Worm (Caenorhabditis elegans) whole organism, young adult: ENCODE data around the gene srd-40.
A peak's percentile ranks its signal among the peaks of the same experiment; 100 is the strongest.

Experiments used
- F10E7.11 ChIP-seq: sonication (generic microtip); optimal IDR thresholded peaks from 2 replicates; lab custom pipeline; 2017; ENCODE audit warnings: mild to moderate bottlenecking, missing genetic modification characterization, moderate library complexity, missing compliant biosample characterization
- F37B4.10 ChIP-seq: fragments of 200-800 bp; sonication (Bioruptor generic); IDR thresholded peaks from 2 replicates; pipeline ENCODE4 v1.3.6; 2022; ENCODE audit warnings: missing genetic modification characterization, missing compliant biosample characterization
- F52B5.7 ChIP-seq: sonication (generic microtip); optimal IDR thresholded peaks from 2 replicates; lab custom pipeline; 2016; ENCODE audit warnings: mild to moderate bottlenecking, missing genetic modification characterization, missing compliant biosample characterization
- F57C9.4 ChIP-seq: sonication (generic microtip); optimal IDR thresholded peaks from 2 replicates; lab custom pipeline; 2017; ENCODE audit warnings: mild to moderate bottlenecking, missing genetic modification characterization, missing compliant biosample characterization
- K11D2.4 ChIP-seq: fragments of 200-800 bp; sonication (Bioruptor generic); IDR thresholded peaks from 2 replicates; pipeline ENCODE4 v1.3.6; 2022; ENCODE audit warnings: missing genetic modification reagents, missing genetic modification characterization, missing compliant biosample characterization
- T07F8.4 ChIP-seq: sonication (generic microtip); optimal IDR thresholded peaks from 2 replicates; lab custom pipeline; 2016; ENCODE audit warnings: mild to moderate bottlenecking, missing genetic modification characterization, moderate library complexity, missing compliant biosample characterization
- Y56A3A.18 ChIP-seq: fragments of 200-800 bp; sonication (Bioruptor generic); IDR thresholded peaks from 2 replicates; pipeline ENCODE4 v1.3.6; 2022; ENCODE audit warnings: missing genetic modification reagents, missing genetic modification characterization, missing compliant biosample characterization
- Y79H2A.3 ChIP-seq: fragments of 200-800 bp; sonication (Bioruptor generic); conservative IDR thresholded peaks from 2 replicates; pipeline ENCODE4 v1.3.6; 2022; ENCODE audit warnings: missing genetic modification reagents, missing genetic modification characterization, missing compliant biosample characterization
- ZK185.1 ChIP-seq: sonication (generic microtip); optimal IDR thresholded peaks from 2 replicates; lab custom pipeline; 2016; ENCODE audit warnings: mild to moderate bottlenecking, missing genetic modification characterization, missing compliant biosample characterization; ENCODE audit not compliant: poor library complexity, severe bottlenecking
- aptf-2 ChIP-seq: fragments of 200-800 bp; sonication (Bioruptor generic); conservative IDR thresholded peaks from 2 replicates; pipeline ENCODE4 v1.3.6; 2022; ENCODE audit warnings: missing genetic modification reagents, missing genetic modification characterization, missing compliant biosample characterization
- attf-3 ChIP-seq: fragments of 200-800 bp; sonication (Bioruptor generic); conservative IDR thresholded peaks from 2 replicates; pipeline ENCODE4 v1.3.6; 2022; ENCODE audit warnings: missing genetic modification reagents, missing genetic modification characterization, missing compliant biosample characterization
- bed-2 ChIP-seq: fragments of 200-800 bp; sonication (Bioruptor generic); IDR thresholded peaks from 2 replicates; pipeline ENCODE4 v1.3.6; 2022; ENCODE audit warnings: missing genetic modification reagents, missing genetic modification characterization, missing compliant biosample characterization
- ceh-27 ChIP-seq: fragments of 200-800 bp; sonication (Bioruptor generic); optimal IDR thresholded peaks from 2 replicates; lab custom pipeline; 2018; ENCODE audit warnings: mild to moderate bottlenecking, missing genetic modification characterization, moderate library complexity, missing compliant biosample characterization
- ceh-40 ChIP-seq: fragments of 200-800 bp; sonication (Bioruptor generic); IDR thresholded peaks from 2 replicates; pipeline ENCODE4 v1.3.6; 2022; ENCODE audit warnings: missing genetic modification characterization, missing compliant biosample characterization
- ceh-79 ChIP-seq: sonication (generic microtip); optimal IDR thresholded peaks from 2 replicates; lab custom pipeline; 2017; ENCODE audit warnings: mild to moderate bottlenecking, missing genetic modification characterization, missing compliant biosample characterization
- dox-1 ChIP-seq: fragments of 200-800 bp; sonication (Bioruptor generic); IDR thresholded peaks from 2 replicates; pipeline ENCODE4 v1.3.6; 2022; ENCODE audit warnings: missing genetic modification reagents, missing genetic modification characterization, missing compliant biosample characterization
- dpff-1 ChIP-seq: sonication (generic microtip); optimal IDR thresholded peaks from 2 replicates; lab custom pipeline; 2017; ENCODE audit warnings: mild to moderate bottlenecking, missing genetic modification characterization, missing compliant biosample characterization
- dpl-1 ChIP-seq: fragments of 150-350 bp; optimal IDR thresholded peaks from 2 replicates; lab custom pipeline; 2014; ENCODE audit warnings: missing biosample characterization, missing genetic modification reagents, missing genetic modification characterization
- efl-1 ChIP-seq: fragments of 150-350 bp; optimal IDR thresholded peaks from 2 replicates; lab custom pipeline; 2014; ENCODE audit warnings: missing biosample characterization, missing genetic modification reagents, missing genetic modification characterization
- egrh-3 ChIP-seq: fragments of 200-800 bp; sonication (Bioruptor generic); IDR thresholded peaks from 2 replicates; pipeline ENCODE4 v1.3.6; 2022; ENCODE audit warnings: missing genetic modification reagents, missing genetic modification characterization, missing compliant biosample characterization
- gei-17 ChIP-seq: fragments of 200-800 bp; sonication (Bioruptor generic); optimal IDR thresholded peaks from 2 replicates; lab custom pipeline; 2018; ENCODE audit warnings: mild to moderate bottlenecking, missing genetic modification characterization, missing compliant biosample characterization
- hmg-1.2 ChIP-seq: fragments of 200-800 bp; sonication (Bioruptor generic); IDR thresholded peaks from 2 replicates; pipeline ENCODE4 v1.3.6; 2022; ENCODE audit warnings: missing genetic modification reagents, missing genetic modification characterization, missing compliant biosample characterization
- let-526 ChIP-seq: fragments of 200-800 bp; sonication (Bioruptor generic); IDR thresholded peaks from 2 replicates; pipeline ENCODE4 v1.3.6; 2022; ENCODE audit warnings: missing genetic modification reagents, missing genetic modification characterization, missing compliant biosample characterization
- lin-26 ChIP-seq: fragments of 200-800 bp; sonication (Bioruptor generic); IDR thresholded peaks from 2 replicates; pipeline ENCODE4 v1.3.6; 2022; ENCODE audit warnings: missing genetic modification reagents, missing genetic modification characterization, missing compliant biosample characterization
- lir-1 ChIP-seq: fragments of 200-800 bp; sonication (Bioruptor generic); conservative IDR thresholded peaks from 2 replicates; pipeline ENCODE4 v1.3.6; 2022; ENCODE audit warnings: missing genetic modification reagents, missing genetic modification characterization, missing compliant biosample characterization
- madf-10 ChIP-seq: sonication (generic microtip); optimal IDR thresholded peaks from 2 replicates; lab custom pipeline; 2016; ENCODE audit warnings: mild to moderate bottlenecking, missing genetic modification characterization, missing compliant biosample characterization
- madf-3 ChIP-seq: fragments of 200-800 bp; sonication (Bioruptor generic); IDR thresholded peaks from 2 replicates; pipeline ENCODE4 v1.3.6; 2022; ENCODE audit warnings: missing genetic modification reagents, missing genetic modification characterization, missing compliant biosample characterization
- madf-6 ChIP-seq: fragments of 200-800 bp; sonication (Bioruptor generic); IDR thresholded peaks from 2 replicates; pipeline ENCODE4 v1.3.6; 2022; ENCODE audit warnings: missing genetic modification reagents, missing genetic modification characterization, missing compliant biosample characterization
- madf-8 ChIP-seq: fragments of 200-800 bp; sonication (Bioruptor generic); conservative IDR thresholded peaks from 2 replicates; pipeline ENCODE4 v1.3.6; 2022; ENCODE audit warnings: missing genetic modification reagents, missing genetic modification characterization, missing compliant biosample characterization
- mes-4 ChIP-seq: sonication (generic microtip); optimal IDR thresholded peaks from 2 replicates; lab custom pipeline; 2016; ENCODE audit warnings: missing genotype, missing genetic modification characterization, missing compliant biosample characterization
- nhr-80 ChIP-seq: sonication (generic microtip); optimal IDR thresholded peaks from 2 replicates; lab custom pipeline; 2016; ENCODE audit warnings: missing genetic modification characterization, missing compliant biosample characterization
- pbrm-1 ChIP-seq: fragments of 200-800 bp; sonication (Bioruptor generic); IDR thresholded peaks from 2 replicates; pipeline ENCODE4 v1.3.6; 2022; ENCODE audit warnings: missing genetic modification reagents, missing genetic modification characterization, missing compliant biosample characterization
- rcor-1 ChIP-seq: fragments of 200-800 bp; sonication (Bioruptor generic); IDR thresholded peaks from 2 replicates; pipeline ENCODE4 v1.3.6; 2022; ENCODE audit warnings: missing genetic modification reagents, missing genetic modification characterization, missing compliant biosample characterization
- rec-8 ChIP-seq, 2 experiments: sonication (generic microtip); optimal IDR thresholded peaks; 2 replicates each; lab custom pipeline; 2016; ENCODE audit warnings: mild to moderate bottlenecking in 2 of 2, missing genetic modification characterization in 2 of 2, missing genetic modification reagents in 2 of 2, missing genotype in 2 of 2, missing biosample characterization in 1 of 2, missing compliant biosample characterization in 1 of 2, moderate library complexity in 1 of 2
- sptf-2 ChIP-seq: fragments of 200-800 bp; sonication (Bioruptor generic); optimal IDR thresholded peaks from 2 replicates; lab custom pipeline; 2018; ENCODE audit warnings: mild to moderate bottlenecking, missing genetic modification characterization, missing compliant biosample characterization
- tlf-1 ChIP-seq: fragments of 200-800 bp; sonication (Bioruptor generic); optimal IDR thresholded peaks from 2 replicates; lab custom pipeline; 2018; ENCODE audit warnings: mild to moderate bottlenecking, missing genetic modification characterization, missing compliant biosample characterization
- xnd-1 ChIP-seq: sonication (generic microtip); optimal IDR thresholded peaks from 2 replicates; lab custom pipeline; 2016; ENCODE audit warnings: missing genotype, missing genetic modification reagents, missing genetic modification characterization, missing compliant biosample characterization
- zfh-2 ChIP-seq: fragments of 200-800 bp; sonication (Bioruptor generic); conservative IDR thresholded peaks from 2 replicates; pipeline ENCODE4 v1.3.6; 2022; ENCODE audit warnings: missing genetic modification reagents, missing genetic modification characterization, missing compliant biosample characterization
- ztf-26 ChIP-seq: sonication (generic microtip); optimal IDR thresholded peaks from 2 replicates; lab custom pipeline; 2017; ENCODE audit warnings: missing genetic modification characterization, missing compliant biosample characterization
- ztf-28 ChIP-seq: fragments of 200-800 bp; sonication (Bioruptor generic); IDR thresholded peaks from 2 replicates; pipeline ENCODE4 v1.3.6; 2022; ENCODE audit warnings: missing genetic modification reagents, missing genetic modification characterization, missing compliant biosample characterization
- ztf-3 ChIP-seq: fragments of 200-800 bp; sonication (Bioruptor generic); optimal IDR thresholded peaks from 2 replicates; lab custom pipeline; 2018; ENCODE audit warnings: mild to moderate bottlenecking, missing genetic modification characterization, missing compliant biosample characterization

The srd-40 gene

ce11 chrX:12280477-12280876 lies 43.1 kb upstream of the srd-40 start, which contains the start of gene C04B4.1:
Gene C04B4.1, plus strand, starts transcription at chrX:12280777.
- TF ChIP-seq tlf-1 (GFP tag; lab: Kevin White, UChicago) = no peak
- TF ChIP-seq bed-2 = no peak
- TF ChIP-seq madf-10 = no peak
- no peak for TF ChIP-seq lir-1 (GFP tag; lab: Robert Waterston, UW)
- no peak for TF ChIP-seq ceh-27 (GFP tag; lab: Kevin White, UChicago)
- TF ChIP-seq ztf-26 (tag; lab: Kevin White, UChicago) = no peak
- TF ChIP-seq F10E7.11 (tag; lab: Kevin White, UChicago) = no peak
- no peak for TF ChIP-seq mes-4 (tag; lab: Kevin White, UChicago)
- TF ChIP-seq gei-17 (GFP tag; lab: Kevin White, UChicago) = no peak
- TF ChIP-seq ztf-28 (GFP tag; lab: Robert Waterston, UW) = no peak
- no peak for TF ChIP-seq K11D2.4 (GFP tag; lab: Robert Waterston, UW)
- no peak for TF ChIP-seq dpl-1 (GFP tag; lab: Kevin White, UChicago)
- no peak for TF ChIP-seq madf-3 (GFP tag; lab: Robert Waterston, UW)
- TF ChIP-seq let-526 (GFP tag; lab: Robert Waterston, UW) = no peak
- TF ChIP-seq F52B5.7 (tag; lab: Kevin White, UChicago) = no peak
- TF ChIP-seq T07F8.4 = no peak

ce11 chrX:12282911-12283310 lies 40.6 kb upstream of the srd-40 start, which contains the start of gene C04B4.2:
Gene C04B4.2, plus strand, starts transcription at chrX:12283281.
- no peak for TF ChIP-seq ceh-40 (GFP tag; lab: Robert Waterston, UW)
- no peak for TF ChIP-seq zfh-2
- TF ChIP-seq rec-8 (tag; optimal IDR thresholded peaks at IDR 0.05; lab: Kevin White, UChicago) = no peak
- TF ChIP-seq dpl-1 (GFP tag; lab: Kevin White, UChicago) = peak; percentile 26
- peak; percentile 83 for TF ChIP-seq madf-6 (GFP tag; lab: Robert Waterston, UW)
- TF ChIP-seq efl-1 (GFP tag; lab: Kevin White, UChicago) = peak; percentile 78
- peak; percentile 51 for TF ChIP-seq xnd-1
- peak; percentile 54; the same call in 1 of the 2 replicates for TF ChIP-seq egrh-3
- TF ChIP-seq aptf-2 (GFP tag; lab: Robert Waterston, UW) = peak; percentile 49; the same call in 1 of the 2 replicates
- TF ChIP-seq dox-1 (GFP tag; lab: Robert Waterston, UW) = peak; percentile 5; the same call in 1 of the 2 replicates
- TF ChIP-seq hmg-1.2 (GFP tag; lab: Robert Waterston, UW) = peak; percentile 43; the same call in 1 of the 2 replicates
- peak; percentile 64 for TF ChIP-seq madf-8 (GFP tag; lab: Robert Waterston, UW)

ce11 chrX:12284161-12284560 lies 39.4 kb upstream of the srd-40 start:
- TF ChIP-seq nhr-80 (tag; lab: Kevin White, UChicago) (no peak), Y79H2A.3 (GFP tag; lab: Robert Waterston, UW) (no peak), madf-10 (no peak), mes-4 (tag; lab: Kevin White, UChicago) (no peak), attf-3 (no peak), pbrm-1 (GFP tag; lab: Robert Waterston, UW) (no peak), dpff-1 (tag; lab: Kevin White, UChicago) (no peak), ceh-40 (GFP tag; lab: Robert Waterston, UW) (no peak), ztf-3 (GFP tag; lab: Kevin White, UChicago) (no peak), rcor-1 (GFP tag; lab: Robert Waterston, UW) (no peak), ZK185.1 (tag; lab: Kevin White, UChicago) (no peak), F57C9.4 (tag; lab: Kevin White, UChicago) (no peak), Y56A3A.18 (GFP tag; lab: Robert Waterston, UW) (no peak), F37B4.10 (GFP tag; lab: Robert Waterston, UW) (no peak), ztf-28 (GFP tag; lab: Robert Waterston, UW) (no peak), ceh-79 (tag; lab: Kevin White, UChicago) (no peak), sptf-2 (GFP tag; lab: Kevin White, UChicago) (no peak), lin-26 (GFP tag; lab: Robert Waterston, UW) (no peak)
- TF ChIP-seq, all 124 proteins: peak for 0
